Fruit fly (Drosophila melanogaster): ENCODE data around the gene CG7083.

CG7083 gene

DNA sequence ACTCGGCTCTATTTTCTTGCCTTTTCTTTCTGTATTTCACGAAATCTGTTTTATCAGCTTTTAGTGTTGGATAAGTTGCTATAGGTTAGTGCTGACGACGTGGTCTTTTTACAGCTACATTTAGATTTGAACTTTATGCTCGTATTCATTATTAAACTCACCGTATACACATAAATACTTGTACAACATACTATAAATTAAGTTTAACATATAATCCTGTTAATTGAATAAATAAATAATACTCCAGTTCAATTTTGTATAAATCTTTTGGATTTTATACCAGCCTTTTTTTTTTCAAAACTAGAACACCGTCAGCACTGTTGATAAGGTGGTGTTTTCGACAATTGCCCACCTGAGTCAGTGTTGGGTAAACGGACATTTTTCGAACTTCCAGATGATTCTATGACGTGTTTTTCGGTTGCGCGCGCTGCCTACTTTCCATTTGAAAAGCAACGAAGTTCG lies 31.7 kb upstream of the CG7083 start, which contains the start of gene BI-1 (continued):
- TF ChIP-seq hkb (optimal IDR thresholded peaks at IDR 0.05) (peak; percentile 82), hkb (GFP tag; IDR thresholded peaks at IDR 0.05) (no peak), bowl (GFP tag; IDR thresholded peaks at IDR 0.05) (no peak), dpn (GFP tag; optimal IDR thresholded peaks at IDR 0.05) (peak; percentile 45 to 62), odd (GFP tag; optimal IDR thresholded peaks at IDR 0.05) (no peak), CG7372 (GFP tag; IDR thresholded peaks at IDR 0.05) (no peak), CG13894 (tag; optimal IDR thresholded peaks at IDR 0.05) (no peak), gsb (GFP tag; IDR thresholded peaks at IDR 0.05) (no peak), CG8281 (tag; optimal IDR thresholded peaks at IDR 0.05) (no peak), CG7963 (GFP tag; IDR thresholded peaks at IDR 0.05; ENCODE audit: partially characterized antibody) (no peak), CG14710 (tag; optimal IDR thresholded peaks at IDR 0.05) (peak; percentile 82), unc-4 (GFP tag; IDR thresholded peaks at IDR 0.05; ENCODE audit: partially characterized antibody) (no peak), CG11560 (tag; IDR thresholded peaks at IDR 0.05) (no peak), Stat92E (GFP tag; optimal IDR thresholded peaks at IDR 0.05) (peak in 1 of 3 experiments; percentile 43), Neu2 (GFP tag; optimal IDR thresholded peaks at IDR 0.05; ENCODE audit: borderline replicate concordance) (no peak), CG13624 (GFP tag; optimal IDR thresholded peaks at IDR 0.05) (peak; percentile 44), Deaf1 (tag; optimal IDR thresholded peaks at IDR 0.05) (no peak), CG31224 (GFP tag; IDR thresholded peaks at IDR 0.05) (no peak), Bteb2 (GFP tag; optimal IDR thresholded peaks at IDR 0.05) (no peak), fru (optimal IDR thresholded peaks at IDR 0.05) (no peak), Rfx (GFP tag; IDR thresholded peaks at IDR 0.05) (peak; percentile 69; the same call in 1 of the 2 replicates), CG10959 (GFP tag; IDR thresholded peaks at IDR 0.05) (no peak), hbn (GFP tag; IDR thresholded peaks at IDR 0.05; ENCODE audit: partially characterized antibody) (0 out of 2 replicates have a peak, but pooled peaks have one; percentile 16), Hey (tag; optimal IDR thresholded peaks at IDR 0.05) (no peak), dmrt99B (tag; optimal IDR thresholded peaks at IDR 0.05) (no peak), HHEX (GFP tag; optimal IDR thresholded peaks at IDR 0.05) (peak; percentile 51), ab (GFP tag; optimal IDR thresholded peaks at IDR 0.05) (no peak), lov (optimal IDR thresholded peaks at IDR 0.05) (no peak), lov (GFP tag; IDR thresholded peaks at IDR 0.05) (no peak), CG14667 (GFP tag; IDR thresholded peaks at IDR 0.05) (no peak), zen2 (GFP tag; IDR thresholded peaks at IDR 0.05; ENCODE audit: partially characterized antibody) (no peak; the same call in 2 of the 3 replicates), E2f2 (GFP tag; IDR thresholded peaks at IDR 0.05) (peak; percentile 83), grau (tag; optimal IDR thresholded peaks at IDR 0.05) (peak; percentile 79), inv (GFP tag; IDR thresholded peaks at IDR 0.05; ENCODE audit: partially characterized antibody) (no peak), Ravus (GFP tag; IDR thresholded peaks at IDR 0.05) (no peak), zen (tag; optimal IDR thresholded peaks at IDR 0.05) (peak; percentile 56), slp2 (GFP tag; optimal IDR thresholded peaks at IDR 0.05) (no peak), CG10274 (GFP tag; optimal IDR thresholded peaks at IDR 0.05) (peak; percentile 22), hth (optimal IDR thresholded peaks at IDR 0.05) (no peak), bcd (GFP tag; optimal IDR thresholded peaks at IDR 0.05) (peak; percentile 74), CG5245 (GFP tag; optimal IDR thresholded peaks at IDR 0.05) (peak; percentile 35), E2f1 (GFP tag; IDR thresholded peaks at IDR 0.05) (no peak), CG2875 (GFP tag; optimal IDR thresholded peaks at IDR 0.05) (peak; percentile 15), Opbp (GFP tag; IDR thresholded peaks at IDR 0.05; ENCODE audit: partially characterized antibody) (no peak), caup (GFP tag; optimal IDR thresholded peaks at IDR 0.05; ENCODE audit: severe bottlenecking) (peak; percentile 76), CG14860 (GFP tag; IDR thresholded peaks at IDR 0.05; ENCODE audit: partially characterized antibody) (no peak), CG12942 (GFP tag; optimal IDR thresholded peaks at IDR 0.05) (peak; percentile 36), nmo (GFP tag; optimal IDR thresholded peaks at IDR 0.05) (peak; percentile 75), crc (GFP tag; optimal IDR thresholded peaks at IDR 0.05) (no peak), sc (optimal IDR thresholded peaks at IDR 0.05) (no peak), sc (GFP tag; optimal IDR thresholded peaks at IDR 0.05) (peak; percentile 42)

All from whole organism, embryonic.